Fruit fly (Drosophila melanogaster) whole organism: Measurements from ENCODE around the gene Ltn1.

Source experiments
- CG8478 ChIP-seq: fragments of >200 bp; optimal IDR thresholded peaks from 2 replicates; lab custom pipeline; 2018; ENCODE audit warnings: inconsistent platforms
- Dll ChIP-seq: fragments of >200 bp; optimal IDR thresholded peaks from 2 replicates; lab custom pipeline; 2017
- EcR ChIP-seq, 2 experiments: fragments of >200 bp; optimal IDR thresholded peaks; 2 replicates each; lab custom pipeline; 2017; ENCODE audit warnings: missing biosample characterization in 2 of 2, missing genetic modification characterization in 2 of 2, missing genetic modification reagents in 2 of 2
- pan ChIP-seq: fragments of >200 bp; optimal IDR thresholded peaks from 2 replicates; lab custom pipeline; 2017
- psq ChIP-seq: fragments of >200 bp; optimal IDR thresholded peaks from 2 replicates; lab custom pipeline; 2017
- usp ChIP-seq: fragments of >200 bp; optimal IDR thresholded peaks from 2 replicates; lab custom pipeline; 2017; ENCODE audit warnings: missing biosample characterization, missing genetic modification characterization, mixed read lengths

DNA sequence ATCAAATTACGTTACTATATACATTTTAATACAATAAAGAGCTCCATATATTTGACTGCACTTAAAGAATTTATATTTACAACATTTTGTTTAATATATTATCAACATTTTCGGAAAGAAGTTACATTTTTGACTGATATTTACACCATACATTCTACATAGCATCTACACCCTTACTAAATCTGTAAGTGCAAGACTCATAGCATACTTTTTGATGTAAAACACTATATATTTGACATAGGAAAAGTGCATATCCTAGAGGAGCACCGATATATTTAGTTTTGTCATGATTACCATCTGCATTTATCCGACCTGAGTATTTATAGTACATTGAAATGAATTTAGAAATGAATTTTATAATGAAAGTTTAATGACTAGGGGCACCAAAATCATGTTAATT lies 16.9 kb upstream of the Ltn1 start:
- TF ChIP-seq psq (lab: Kevin White, UChicago) (no peak), CG8478 (lab: Kevin White, UChicago) (no peak), usp (GFP tag; lab: Kevin White, UChicago) (no peak), EcR (GFP tag; optimal IDR thresholded peaks at IDR 0.05; lab: Kevin White, UChicago) (no peak), pan (lab: Kevin White, UChicago) (no peak), Dll (lab: Kevin White, UChicago) (no peak)
